Worm (Caenorhabditis elegans): Measurements from ENCODE around the gene F26D11.2.

DNA sequence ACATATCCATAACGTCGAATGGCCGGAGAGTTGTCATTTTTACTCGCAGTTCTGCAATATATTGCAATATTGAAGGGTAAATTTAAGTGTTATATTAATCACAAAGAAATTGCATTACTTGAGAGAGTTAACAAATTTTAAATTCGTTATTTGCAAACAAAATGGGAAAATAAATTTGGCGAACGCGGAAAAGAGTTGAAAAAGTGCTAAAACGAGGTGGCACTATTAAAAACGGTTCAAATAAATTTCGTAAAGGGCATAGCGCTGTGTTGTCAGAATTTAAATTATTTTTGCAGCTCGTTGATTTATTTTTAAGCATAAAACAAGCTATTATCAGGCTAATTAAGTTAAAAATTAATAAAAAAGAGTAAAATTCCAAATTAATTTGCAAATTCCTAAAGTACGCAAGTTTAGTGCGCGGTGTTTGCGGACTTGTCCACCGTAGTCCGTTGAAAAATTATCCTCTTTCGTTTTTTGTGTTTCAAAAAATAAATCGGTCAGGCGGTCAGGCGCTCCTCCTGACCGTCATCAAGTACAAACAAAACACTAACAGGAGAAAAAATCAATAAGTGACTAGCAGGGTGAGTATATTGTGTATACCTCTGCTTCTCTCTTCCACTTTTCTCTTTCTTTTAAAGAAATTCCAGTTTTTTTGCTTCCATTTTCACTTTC lies 24.4 kb downstream of the F26D11.2 start, which contains the start of the genes natb-1 and abhd-12:
- no peak for TF ChIP-seq Y53G8AR.9 (GFP tag; conservative IDR thresholded peaks at IDR 0.05)
- TF ChIP-seq Y53F4B.3 (GFP tag; IDR thresholded peaks at IDR 0.05) = no peak
- TF ChIP-seq ztf-6 (GFP tag; IDR thresholded peaks at IDR 0.05) = no peak
- no peak for TF ChIP-seq nfya-1 (tag; optimal IDR thresholded peaks at IDR 0.05; ENCODE audit: borderline replicate concordance, insufficient read depth)

Measured in whole organism, young adult.